Worm (Caenorhabditis elegans): Measurements from ENCODE around the gene ccdc-55.

DNA sequence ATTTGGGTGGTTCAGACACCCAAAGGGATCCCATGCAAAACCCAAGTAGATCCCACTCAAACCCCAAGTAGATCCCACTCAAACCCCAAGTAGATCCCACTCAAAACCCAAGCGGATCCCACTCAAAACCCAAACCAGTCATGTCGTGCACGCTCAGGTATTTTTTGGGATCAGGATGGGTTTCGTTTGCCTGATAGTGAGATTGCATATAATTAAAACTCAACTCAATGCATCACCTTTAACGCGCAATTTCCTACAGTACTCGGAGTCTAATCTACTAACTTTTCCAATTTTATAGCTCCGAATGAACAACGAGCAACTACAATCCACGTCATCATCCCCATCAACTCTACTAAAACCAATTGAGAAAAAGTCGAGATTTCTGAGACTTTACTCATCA, 40.6 kb upstream of the ccdc-55 start, which contains the start of gene phlp-2:
- TF ChIP-seq tbx-11 (GFP tag; IDR thresholded peaks at IDR 0.05) (no peak), ama-1 (optimal IDR thresholded peaks at IDR 0.05) (no peak), ets-7 (tag; optimal IDR thresholded peaks at IDR 0.05) (no peak), tbx-37 (GFP tag; conservative IDR thresholded peaks at IDR 0.05) (no peak), aly-1 (tag; optimal IDR thresholded peaks at IDR 0.05) (no peak), tra-4 (tag; optimal IDR thresholded peaks at IDR 0.05) (no peak), hmg-4 (GFP tag; optimal IDR thresholded peaks at IDR 0.05) (no peak), pes-1 (GFP tag; IDR thresholded peaks at IDR 0.05) (no peak), ceh-13 (GFP tag; optimal IDR thresholded peaks at IDR 0.05) (no peak), flt-1 (GFP tag; IDR thresholded peaks at IDR 0.05) (no peak), hmbx-1 (tag; optimal IDR thresholded peaks at IDR 0.05) (no peak), hnd-1 (tag; optimal IDR thresholded peaks at IDR 0.05) (no peak)
